Worm (Caenorhabditis elegans) whole organism, L4/young adult: Measurements from ENCODE around the gene pxd-1.

Source experiments
- W03F9.2 ChIP-seq: fragments of 150-350 bp; optimal IDR thresholded peaks from 2 replicates; lab custom pipeline; 2014; ENCODE audit warnings: missing biosample characterization, missing genetic modification characterization
- dao-5 ChIP-seq: sonication (generic microtip); optimal IDR thresholded peaks from 2 replicates; lab custom pipeline; 2016; ENCODE audit warnings: missing genotype, missing genetic modification characterization, moderate library complexity, missing compliant biosample characterization
- him-1 ChIP-seq: sonication (generic microtip); optimal IDR thresholded peaks from 2 replicates; lab custom pipeline; 2016; ENCODE audit warnings: missing genotype, missing genetic modification reagents, missing genetic modification characterization, missing compliant biosample characterization

DNA sequence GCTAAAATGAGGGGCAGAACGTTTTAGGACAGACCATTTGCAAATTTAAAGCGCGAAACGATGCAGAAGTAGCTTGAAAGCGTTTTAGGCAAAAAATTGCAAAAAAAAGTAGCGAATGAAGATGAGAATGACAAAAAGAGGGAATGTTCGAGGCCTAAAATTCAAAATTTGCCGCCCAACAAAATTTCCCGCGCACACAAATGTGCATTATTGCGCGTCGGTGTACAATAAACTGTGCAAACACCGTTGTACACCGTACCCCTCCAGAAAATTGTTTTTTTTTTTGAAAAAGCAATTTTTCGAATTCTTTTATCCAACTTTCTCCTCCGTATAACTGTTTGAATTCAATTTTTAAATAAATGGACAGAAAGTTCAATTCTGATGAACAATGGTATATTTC lies 13.9 kb downstream of the pxd-1 start, which contains the start of gene snpc-3.4:
- TF ChIP-seq him-1 (peak; percentile 50), dao-5 (tag; lab: Kevin White, UChicago) (no peak), W03F9.2 (tag; lab: Kevin White, UChicago) (peak; percentile 76)
